Worm (Caenorhabditis elegans) whole organism, mixed stage, embryonic: ENCODE results near the gene F59E11.7.

Source experiments
- hlh-1 ChIP-seq: fragments of 150-350 bp; optimal IDR thresholded peaks from 2 replicates; lab custom pipeline; 2014; ENCODE audit warnings: missing biosample characterization, missing genetic modification reagents, missing genetic modification characterization
- lin-13 ChIP-seq: fragments of 150-350 bp; optimal IDR thresholded peaks from 2 replicates; lab custom pipeline; 2014; ENCODE audit warnings: missing biosample characterization, missing genetic modification characterization
- mls-2 ChIP-seq: sonication (generic microtip); optimal IDR thresholded peaks from 2 replicates; lab custom pipeline; 2016; ENCODE audit warnings: mild to moderate bottlenecking, missing genetic modification characterization, moderate library complexity, missing compliant biosample characterization
- nhr-237 ChIP-seq: fragments of 150-350 bp; optimal IDR thresholded peaks from 2 replicates; lab custom pipeline; 2014; ENCODE audit warnings: missing biosample characterization, missing genetic modification characterization
- nhr-76 ChIP-seq: sonication (generic microtip); optimal IDR thresholded peaks from 2 replicates; lab custom pipeline; 2017; ENCODE audit warnings: missing biosample characterization, missing genetic modification characterization
- tbx-8 ChIP-seq: fragments of 200-800 bp; sonication (Bioruptor generic); optimal IDR thresholded peaks from 2 replicates; lab custom pipeline; 2018; ENCODE audit warnings: mild to moderate bottlenecking, missing genetic modification characterization, moderate library complexity, missing compliant biosample characterization
- unc-120 ChIP-seq: sonication (generic microtip); optimal IDR thresholded peaks from 2 replicates; lab custom pipeline; 2017; ENCODE audit warnings: missing genetic modification characterization, missing compliant biosample characterization; ENCODE audit not compliant: poor library complexity, severe bottlenecking
- unc-62 ChIP-seq: fragments of 150-350 bp; optimal IDR thresholded peaks from 2 replicates; lab custom pipeline; 2014; ENCODE audit warnings: missing biosample characterization, missing genetic modification reagents, missing genetic modification characterization
- ztf-11 ChIP-seq: fragments of 150-350 bp; optimal IDR thresholded peaks from 2 replicates; lab custom pipeline; 2014; ENCODE audit warnings: missing biosample characterization, missing genetic modification characterization

DNA sequence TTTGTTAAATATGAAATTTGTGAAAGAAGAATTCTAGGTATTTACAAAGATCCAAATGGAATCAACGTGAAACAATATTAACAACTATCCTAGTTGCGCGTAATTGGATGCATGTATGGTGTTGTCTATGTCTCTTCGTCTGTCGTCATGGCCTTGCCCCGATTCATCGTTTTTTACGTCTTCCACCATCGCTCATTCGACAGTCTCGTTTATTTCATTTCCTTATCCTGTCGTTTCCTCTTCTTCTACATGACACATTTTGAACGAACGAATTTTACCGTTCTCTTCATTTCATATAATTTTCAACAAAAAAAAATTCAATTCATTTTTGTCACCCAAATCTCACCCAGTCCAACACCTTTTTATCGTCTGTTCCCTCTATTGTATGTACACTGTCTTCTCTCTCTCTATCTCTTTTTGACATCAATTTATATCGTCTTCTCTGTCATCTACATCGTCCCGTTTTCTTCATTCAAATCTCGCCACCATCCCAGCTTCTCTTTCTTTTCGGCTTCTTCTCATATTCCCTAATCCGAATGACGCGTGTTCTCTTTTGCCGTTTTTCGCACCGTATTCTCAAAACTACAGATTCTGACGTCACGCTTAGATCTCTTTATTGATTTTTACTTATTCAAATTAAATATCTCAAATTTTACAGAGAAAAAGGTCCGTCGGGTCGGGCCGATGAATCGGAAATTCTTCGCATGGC lies 33.5 kb upstream of the F59E11.7 start, which contains the start of gene ttc-17:
- TF ChIP-seq mls-2 (tag; lab: Kevin White, UChicago) (no peak), tbx-8 (GFP tag; lab: Kevin White, UChicago) (no peak), ztf-11 (tag; lab: Kevin White, UChicago) (no peak), unc-62 (no peak), unc-120 (tag; lab: Kevin White, UChicago) (no peak), nhr-237 (no peak), hlh-1 (tag; lab: Kevin White, UChicago) (no peak), nhr-76 (no peak), lin-13 (tag; lab: Kevin White, UChicago) (no peak)
